Fruit fly (Drosophila melanogaster) whole organism, adult: ENCODE results near the gene Ank.

Experiments
- CG11617 ChIP-seq: fragments of 200-800 bp; sonication (Bioruptor generic); optimal IDR thresholded peaks from 2 replicates; lab custom pipeline; 2017; ENCODE audit warnings: mild to moderate bottlenecking, missing biosample characterization, missing genetic modification reagents, missing genetic modification characterization
- CG33017 ChIP-seq: fragments of 200-800 bp; sonication (Bioruptor generic); optimal IDR thresholded peaks from 2 replicates; lab custom pipeline; 2018; ENCODE audit warnings: missing biosample characterization, mild to moderate bottlenecking, missing genetic modification characterization, moderate library complexity
- CG7045 ChIP-seq: fragments of 200-800 bp; sonication (Bioruptor generic); optimal IDR thresholded peaks from 2 replicates; lab custom pipeline; 2017; ENCODE audit warnings: missing biosample characterization, mild to moderate bottlenecking, missing genetic modification characterization
- Crg-1 ChIP-seq: fragments of 200-800 bp; sonication (Bioruptor generic); optimal IDR thresholded peaks from 2 replicates; lab custom pipeline; 2016; ENCODE audit warnings: missing biosample characterization, missing genetic modification characterization
- Hr96 ChIP-seq: fragments of 200-800 bp; sonication (Bioruptor generic); optimal IDR thresholded peaks from 2 replicates; lab custom pipeline; 2016; ENCODE audit warnings: missing biosample characterization, missing genetic modification characterization
- Mnt ChIP-seq: fragments of 200-800 bp; sonication (Bioruptor generic); optimal IDR thresholded peaks from 2 replicates; lab custom pipeline; 2016; ENCODE audit warnings: missing biosample characterization, mild to moderate bottlenecking, missing genetic modification characterization
- cnc ChIP-seq, 2 experiments: fragments of >200 bp; optimal IDR thresholded peaks; 2 replicates each; lab custom pipeline; 2017
- kay ChIP-seq: fragments of 200-800 bp; sonication (Bioruptor generic); peaks from one replicate; lab custom pipeline; 2016; ENCODE audit warnings: missing biosample characterization, missing genetic modification characterization, borderline replicate concordance
- pad ChIP-seq: fragments of 200-800 bp; sonication (Bioruptor generic); optimal IDR thresholded peaks from 3 replicates; lab custom pipeline; 2017; ENCODE audit warnings: missing biosample characterization, missing genetic modification characterization, mild to moderate bottlenecking, moderate library complexity, missing genetic modification reagents
- toe ChIP-seq: fragments of 200-800 bp; sonication (Bioruptor generic); optimal IDR thresholded peaks from 2 replicates; lab custom pipeline; 2016; ENCODE audit warnings: missing biosample characterization, missing genetic modification characterization

DNA sequence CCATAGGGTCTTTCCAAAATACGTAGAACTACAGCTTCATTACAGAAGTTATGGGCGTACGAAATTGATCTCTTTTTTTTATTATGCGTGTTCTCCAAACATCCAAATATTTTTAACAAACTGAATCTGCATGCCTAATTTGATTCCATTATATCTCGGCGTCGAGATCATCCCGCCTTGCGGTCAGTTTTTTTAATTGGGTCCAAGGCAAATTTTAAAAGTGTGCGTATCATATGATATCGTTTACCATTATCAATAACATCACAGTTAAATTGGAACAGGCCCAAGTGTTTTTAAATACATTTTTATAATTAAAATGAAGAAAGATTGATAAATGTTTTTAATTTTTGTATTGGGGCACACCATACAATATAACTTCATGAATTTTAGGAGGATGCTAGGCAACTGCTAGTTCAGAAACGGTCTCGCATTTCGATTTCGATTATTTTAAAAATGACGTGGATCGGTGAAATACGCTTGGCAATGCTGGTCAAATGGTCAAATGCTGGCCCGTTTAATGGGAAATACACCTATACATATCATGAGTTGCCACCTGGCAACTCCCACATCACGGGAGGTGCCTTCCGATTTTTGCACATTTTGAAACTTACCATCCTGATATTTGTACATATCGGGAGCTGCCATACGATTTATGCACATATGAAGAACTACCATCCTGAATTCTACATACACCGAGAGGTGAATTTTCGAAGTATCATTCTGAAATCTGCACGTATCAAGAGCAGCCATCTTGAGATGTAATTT lies 61.3 kb downstream of the Ank start:
- peak; percentile 64 for TF ChIP-seq kay (GFP tag; lab: Kevin White, UChicago)
- no peak for TF ChIP-seq CG11617 (GFP tag; lab: Kevin White, UChicago)
- no peak for TF ChIP-seq cnc (optimal IDR thresholded peaks at IDR 0.05; lab: Kevin White, UChicago)
- no peak for TF ChIP-seq Crg-1 (GFP tag; lab: Kevin White, UChicago)
- TF ChIP-seq Mnt (GFP tag; lab: Kevin White, UChicago): no peak
- TF ChIP-seq Hr96 (GFP tag; lab: Kevin White, UChicago): no peak
- TF ChIP-seq pad (GFP tag; lab: Kevin White, UChicago): no peak
- TF ChIP-seq CG7045 (GFP tag; lab: Kevin White, UChicago): no peak
- no peak for TF ChIP-seq toe (GFP tag; lab: Kevin White, UChicago)
- no peak for TF ChIP-seq CG33017 (tag; lab: Kevin White, UChicago)
